Worm (Caenorhabditis elegans): ENCODE results near the gene srg-24.

DNA sequence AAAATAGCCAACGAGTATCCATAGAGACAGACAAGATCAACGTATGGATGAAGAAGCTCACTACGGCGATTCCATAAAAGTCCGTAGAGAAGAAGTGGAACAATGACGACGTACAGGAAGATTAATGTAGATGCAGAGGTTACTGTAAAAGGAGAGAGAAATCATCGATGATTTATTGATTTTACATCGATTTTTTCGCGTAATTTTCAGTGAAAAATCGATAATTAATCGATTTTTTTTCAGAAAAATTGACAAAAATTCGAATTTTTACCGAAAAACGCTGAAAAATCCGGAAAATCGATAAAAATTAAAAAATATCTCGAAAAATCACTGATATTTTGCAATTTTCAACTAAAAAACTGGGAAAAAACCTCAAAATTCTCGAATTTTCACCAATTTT lies 34.0 kb downstream of the srg-24 start:
- TF ChIP-seq nfya-2 (GFP tag; IDR thresholded peaks at IDR 0.05), result no peak
- no peak for TF ChIP-seq bed-1 (GFP tag; IDR thresholded peaks at IDR 0.05)
- TF ChIP-seq nhr-179 (tag; optimal IDR thresholded peaks at IDR 0.05), result no peak
- TF ChIP-seq nhr-90 (tag; optimal IDR thresholded peaks at IDR 0.05), result no peak
- no peak for TF ChIP-seq ztf-26 (tag; optimal IDR thresholded peaks at IDR 0.05)
- no peak for TF ChIP-seq pha-4 (tag; optimal IDR thresholded peaks at IDR 0.05)
- no peak for TF ChIP-seq tbp1 (GFP tag; optimal IDR thresholded peaks at IDR 0.05)
- TF ChIP-seq aptf-3 (GFP tag; IDR thresholded peaks at IDR 0.05), result no peak
- TF ChIP-seq Y67H2A.10 (GFP tag; conservative IDR thresholded peaks at IDR 0.05), result no peak
- no peak for TF ChIP-seq ztf-6 (GFP tag; IDR thresholded peaks at IDR 0.05)
- TF ChIP-seq Y53G8AR.9 (GFP tag; conservative IDR thresholded peaks at IDR 0.05), result no peak
- no peak for TF ChIP-seq efl-1 (GFP tag; optimal IDR thresholded peaks at IDR 0.05)
- no peak for TF ChIP-seq Y79H2A.3 (GFP tag; conservative IDR thresholded peaks at IDR 0.05)
- TF ChIP-seq lin-35 (GFP tag; optimal IDR thresholded peaks at IDR 0.05), result no peak

All from whole organism, young adult.